Worm (Caenorhabditis elegans): ENCODE data around the gene C04C3.6.
A peak's percentile ranks its signal among the peaks of the same experiment; 100 is the strongest.

The C04C3.6 gene

DNA sequence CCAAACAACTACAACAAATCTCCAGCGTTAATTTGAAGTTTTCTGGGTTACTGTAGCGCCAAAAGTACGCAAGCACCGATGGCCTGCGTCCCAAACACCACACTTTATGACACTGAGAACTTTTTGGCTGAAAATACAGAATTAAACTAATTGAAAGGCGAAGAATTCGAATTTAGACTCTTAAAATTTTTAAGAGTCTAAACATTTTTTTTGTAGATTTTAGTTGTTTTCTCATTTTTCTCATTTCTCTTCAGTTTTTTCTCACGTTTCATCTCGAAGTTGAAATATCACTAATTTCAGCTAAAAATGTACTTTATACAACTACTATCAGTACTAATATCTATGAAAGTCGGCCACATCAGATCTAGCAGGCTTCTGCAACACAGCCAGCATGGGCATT lies 7.0 kb downstream of the C04C3.6 start, which contains the start of gene lgc-9:
lgc-9 (plus strand) TSS at position 301 of the 400 bp plus-strand sequence.
- TF ChIP-seq unc-39 (tag; optimal IDR thresholded peaks at IDR 0.05): no peak
- no peak for TF ChIP-seq ceh-20 (GFP tag; IDR thresholded peaks at IDR 0.05)
- TF ChIP-seq aha-1 (tag): no peak
- no peak for TF ChIP-seq mep-1 (tag; optimal IDR thresholded peaks at IDR 0.05)
- TF ChIP-seq mes-2 (tag; optimal IDR thresholded peaks at IDR 0.05; ENCODE audit: poor library complexity, severe bottlenecking): no peak
- no peak for TF ChIP-seq lin-15B (tag; optimal IDR thresholded peaks at IDR 0.05)
- TF ChIP-seq unc-130 (GFP tag; optimal IDR thresholded peaks at IDR 0.05): no peak
- no peak for TF ChIP-seq pqm-1 (tag; optimal IDR thresholded peaks at IDR 0.05)

ce11 chrIV:3400941-3401340 lies 21.5 kb downstream of the C04C3.6 start:
- no peak for TF ChIP-seq nhr-42 (GFP tag; IDR thresholded peaks at IDR 0.05)
- TF ChIP-seq Y105C5A.15 (GFP tag; IDR thresholded peaks at IDR 0.05): no peak
- no peak for TF ChIP-seq lin-38 (GFP tag; IDR thresholded peaks at IDR 0.05)
- no peak for TF ChIP-seq zip-11 (GFP tag; IDR thresholded peaks at IDR 0.05)
- TF ChIP-seq F44E2.7 (GFP tag; IDR thresholded peaks at IDR 0.05): no peak
- TF ChIP-seq attf-4 (tag; optimal IDR thresholded peaks at IDR 0.05): no peak
- no peak for TF ChIP-seq F49E8.2 (tag; optimal IDR thresholded peaks at IDR 0.05; ENCODE audit: borderline replicate concordance)
- TF ChIP-seq daf-16 (GFP tag; optimal IDR thresholded peaks at IDR 0.05): no peak
- peak; percentile 2 for TF ChIP-seq daf-16 (tag; optimal IDR thresholded peaks at IDR 0.05)
- TF ChIP-seq pqm-1 (tag; optimal IDR thresholded peaks at IDR 0.05): peak; percentile 49
- no peak for TF ChIP-seq T26A8.4 (GFP tag; IDR thresholded peaks at IDR 0.05)
- TF ChIP-seq nhr-28 (tag; optimal IDR thresholded peaks at IDR 0.05): peak; percentile 20
- no peak for TF ChIP-seq fkh-10 (GFP tag; optimal IDR thresholded peaks at IDR 0.05)
- TF ChIP-seq daf-12 (tag; optimal IDR thresholded peaks at IDR 0.05): no peak
- TF ChIP-seq lin-15B (tag; optimal IDR thresholded peaks at IDR 0.05): no peak
- no peak for TF ChIP-seq zfp-2 (tag; optimal IDR thresholded peaks at IDR 0.05)
- no peak for TF ChIP-seq mes-2 (tag; optimal IDR thresholded peaks at IDR 0.05; ENCODE audit: poor library complexity, severe bottlenecking)
- TF ChIP-seq fos-1 (tag; optimal IDR thresholded peaks at IDR 0.05): no peak
- no peak for TF ChIP-seq dpl-1 (GFP tag; optimal IDR thresholded peaks at IDR 0.05)
- TF ChIP-seq nhr-11 (tag; optimal IDR thresholded peaks at IDR 0.05): no peak
- TF ChIP-seq ama-1 (optimal IDR thresholded peaks at IDR 0.05): no peak
- TF ChIP-seq nhr-77 (tag; optimal IDR thresholded peaks at IDR 0.05): no peak
- no peak for TF ChIP-seq D1046.2 (GFP tag; IDR thresholded peaks at IDR 0.05)
- no peak for TF ChIP-seq F10B5.3 (tag; optimal IDR thresholded peaks at IDR 0.05)

DNA sequence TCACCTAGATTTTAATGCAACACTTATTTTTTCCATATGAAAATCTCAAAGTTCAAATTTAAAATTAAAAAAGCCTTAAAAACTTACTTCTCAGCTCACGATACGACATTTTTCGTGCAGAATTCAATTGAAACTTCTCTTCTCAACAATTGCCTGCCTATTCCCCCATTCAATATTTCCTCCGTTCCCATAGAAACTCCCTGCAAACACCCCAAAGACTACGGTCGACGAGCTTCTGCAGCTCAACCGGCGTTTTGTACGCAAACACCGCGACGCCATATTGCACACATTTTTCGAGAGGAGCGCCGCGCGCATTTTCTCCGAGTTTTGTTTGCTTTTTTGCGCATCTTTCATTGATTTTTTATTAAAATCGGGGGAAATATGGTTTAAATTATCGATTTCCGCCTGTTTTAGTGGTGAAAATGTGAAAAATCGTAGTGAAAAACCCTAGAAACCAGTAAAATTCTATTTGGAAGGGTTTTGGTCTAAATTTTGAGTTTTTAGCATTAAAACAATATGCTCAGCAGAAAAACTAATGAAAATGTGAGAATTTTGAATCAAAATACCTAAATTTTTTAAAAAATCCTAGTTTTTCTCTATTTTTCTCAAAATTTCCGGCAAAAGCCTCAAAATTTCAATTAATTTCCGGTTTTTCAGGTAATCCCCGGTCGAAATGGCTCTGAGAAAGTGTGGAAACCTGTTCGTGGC lies 23.2 kb downstream of the C04C3.6 start, which contains the start of the genes dyf-3 and pdhb-1:
dyf-3 (minus strand) TSS at position 217 of the 708 bp plus-strand sequence.
pdhb-1 (plus strand) TSS at position 658 of the 708 bp plus-strand sequence.
- TF ChIP-seq Y105C5A.15 (GFP tag; IDR thresholded peaks at IDR 0.05) (no peak), mes-2 (tag; optimal IDR thresholded peaks at IDR 0.05; ENCODE audit: poor library complexity, severe bottlenecking) (peak; percentile 73), hlh-30 (tag; optimal IDR thresholded peaks at IDR 0.05; ENCODE audit: insufficient read depth) (peak; percentile 8), tag-97 (GFP tag; IDR thresholded peaks at IDR 0.05) (no peak), fos-1 (tag; optimal IDR thresholded peaks at IDR 0.05) (no peak), hif-1 (tag; optimal IDR thresholded peaks at IDR 0.05) (peak in 1 of 2 experiments; percentile 34), dpl-1 (GFP tag; optimal IDR thresholded peaks at IDR 0.05) (peak; percentile 36), aha-1 (tag) (peak; percentile 55), hlh-11 (tag; optimal IDR thresholded peaks at IDR 0.05) (peak; percentile 4), unc-62 (GFP tag; optimal IDR thresholded peaks at IDR 0.05 in 1 of 2) (peak in 1 of 2 experiments; percentile 86), unc-62 (tag; optimal IDR thresholded peaks at IDR 0.05) (no peak), lin-13 (GFP tag; optimal IDR thresholded peaks at IDR 0.05) (peak; percentile 11), lsy-2 (tag; optimal IDR thresholded peaks at IDR 0.05) (peak; percentile 0 to 94), hmg-1.1 (GFP tag; IDR thresholded peaks at IDR 0.05) (peak; percentile 60)

Data from whole organism, L4 larva.